Worm (Caenorhabditis elegans) whole organism, L4 larva: Measurements from ENCODE around the gene nep-2.

Experiments
- F26F4.8 ChIP-seq: fragments of 200-800 bp; sonication (Bioruptor generic); conservative IDR thresholded peaks from 2 replicates; pipeline ENCODE4 v1.3.6; 2022; ENCODE audit warnings: missing genetic modification characterization, missing compliant biosample characterization
- F49E8.2 ChIP-seq: sonication (generic microtip); optimal IDR thresholded peaks from 2 replicates; lab custom pipeline; 2016; ENCODE audit warnings: missing compliant biosample characterization, mild to moderate bottlenecking, missing genetic modification characterization, borderline replicate concordance
- R02D3.7 ChIP-seq: fragments of 150-350 bp; sonication (generic microtip); optimal IDR thresholded peaks from 3 replicates; lab custom pipeline; 2014; ENCODE audit warnings: missing biosample characterization, missing genetic modification characterization
- ama-1 ChIP-seq: fragments of 150-350 bp; optimal IDR thresholded peaks from 2 replicates; lab custom pipeline; 2014; ENCODE audit warnings: inconsistent platforms, mixed read lengths
- arid-1 ChIP-seq: fragments of 200-800 bp; sonication (Bioruptor generic); conservative IDR thresholded peaks from 2 replicates; pipeline ENCODE4 v1.3.6; 2022; ENCODE audit warnings: missing genetic modification reagents, missing genetic modification characterization, missing compliant biosample characterization
- ceh-82 ChIP-seq: sonication (generic microtip); optimal IDR thresholded peaks from 2 replicates; lab custom pipeline; 2017; ENCODE audit warnings: missing biosample characterization, missing genetic modification characterization
- fkh-10 ChIP-seq: fragments of 150-350 bp; optimal IDR thresholded peaks from 2 replicates; lab custom pipeline; 2014; ENCODE audit warnings: missing biosample characterization, missing genetic modification reagents, missing genetic modification characterization
- hif-1 ChIP-seq, 2 experiments: sonication (generic microtip); optimal IDR thresholded peaks; 2 replicates each; lab custom pipeline; 2016 to 2017; ENCODE audit warnings: missing compliant biosample characterization in 2 of 2, missing genetic modification characterization in 2 of 2, missing genetic modification reagents in 2 of 2, missing genotype in 2 of 2, mild to moderate bottlenecking in 1 of 2
- mep-1 ChIP-seq: fragments of 150-350 bp; sonication (generic microtip); optimal IDR thresholded peaks from 3 replicates; lab custom pipeline; 2014; ENCODE audit warnings: missing biosample characterization, missing genetic modification characterization
- nhr-10 ChIP-seq: fragments of 150-350 bp; optimal IDR thresholded peaks from 2 replicates; lab custom pipeline; 2014; ENCODE audit warnings: missing biosample characterization, missing genetic modification characterization
- pha-4 ChIP-seq, 2 experiments: fragments of 150-350 bp in 1 of 2; fragments of 200-800 bp in 1 of 2; sonication (Bioruptor generic) in 1 of 2; IDR thresholded peaks in 1 of 2; optimal IDR thresholded peaks in 1 of 2; 2 replicates each; pipeline versions ENCODE4 v1.3.6 to Lab custom; 2014 to 2022; ENCODE audit warnings: missing genetic modification characterization in 2 of 2, missing genetic modification reagents in 2 of 2, missing biosample characterization in 1 of 2, missing compliant biosample characterization in 1 of 2
- tag-97 ChIP-seq: fragments of 200-800 bp; sonication (Bioruptor generic); IDR thresholded peaks from 2 replicates; pipeline ENCODE4 v1.3.6; 2022; ENCODE audit warnings: missing genetic modification characterization, missing compliant biosample characterization

DNA sequence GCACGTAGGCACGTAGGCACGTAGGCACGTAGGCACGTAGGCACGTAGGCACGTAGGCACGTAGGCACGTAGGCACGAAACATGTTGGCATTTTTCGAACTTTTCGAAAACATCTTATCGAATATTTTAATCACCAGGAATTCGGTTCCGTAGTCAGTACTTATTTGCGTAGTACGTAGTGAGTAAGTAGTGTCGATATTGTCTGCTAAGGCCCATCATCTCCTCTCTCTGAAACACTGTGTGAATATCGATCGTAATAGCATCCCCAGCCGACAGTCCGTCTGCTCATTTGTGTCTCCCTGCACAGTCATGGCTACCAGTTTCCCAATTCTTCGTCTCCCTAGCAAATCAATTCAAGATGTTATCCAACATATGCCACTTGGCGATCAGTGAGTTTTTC is 36.6 kb upstream of the nep-2 start, which contains the start of gene fbxb-106:
- no peak for TF ChIP-seq ama-1
- no peak for TF ChIP-seq mep-1 (tag; lab: Kevin White, UChicago)
- no peak for TF ChIP-seq nhr-10 (tag; lab: Kevin White, UChicago)
- TF ChIP-seq F49E8.2 (tag; lab: Kevin White, UChicago), result no peak
- no peak for TF ChIP-seq tag-97 (GFP tag; lab: Robert Waterston, UW)
- TF ChIP-seq arid-1 (GFP tag; lab: Robert Waterston, UW), result no peak
- no peak for TF ChIP-seq hif-1 (tag; optimal IDR thresholded peaks at IDR 0.05; lab: Kevin White, UChicago)
- TF ChIP-seq F26F4.8 (GFP tag; lab: Robert Waterston, UW), result no peak
- TF ChIP-seq fkh-10, result no peak
- TF ChIP-seq ceh-82, result no peak
- TF ChIP-seq R02D3.7 (tag; lab: Kevin White, UChicago), result no peak
- no peak for TF ChIP-seq pha-4 (GFP tag; IDR thresholded peaks at IDR 0.05; lab: Robert Waterston, UW)
- TF ChIP-seq pha-4 (tag; optimal IDR thresholded peaks at IDR 0.05; lab: Kevin White, UChicago), result no peak
